Fruit fly (Drosophila melanogaster): ENCODE data around the gene mfas.

- no peak for TF ChIP-seq CG8478 (optimal IDR thresholded peaks at IDR 0.05)
- no peak for TF ChIP-seq CTCF (optimal IDR thresholded peaks at IDR 0.05)
Observed at dm6 chr3R:11964000-11964399, 29.1 kb downstream of the mfas start.

All from S2 (cell line).